Fruit fly (Drosophila melanogaster): ENCODE results near the gene CG17127.

dm6 chr2L:10789922-10790321 is 19.3 kb downstream of the CG17127 start, which contains the start of gene CG31870:
- TF ChIP-seq Pif1B (GFP tag; optimal IDR thresholded peaks at IDR 0.05) (no peak), CG32121 (GFP tag; IDR thresholded peaks at IDR 0.05) (no peak), gl (tag; optimal IDR thresholded peaks at IDR 0.05) (no peak), CG4496 (GFP tag; IDR thresholded peaks at IDR 0.05) (no peak), EcR (GFP tag; optimal IDR thresholded peaks at IDR 0.05) (no peak), fd96Ca (GFP tag; IDR thresholded peaks at IDR 0.05) (no peak), CG14655 (GFP tag; optimal IDR thresholded peaks at IDR 0.05) (no peak), D1 (tag; optimal IDR thresholded peaks at IDR 0.05) (no peak), CG8301 (tag; optimal IDR thresholded peaks at IDR 0.05) (no peak), CG8159 (tag; optimal IDR thresholded peaks at IDR 0.05) (no peak), CG13204 (GFP tag; optimal IDR thresholded peaks at IDR 0.05) (no peak), CG9948 (tag; optimal IDR thresholded peaks at IDR 0.05) (no peak)

All from whole organism, pupa.